Worm (Caenorhabditis elegans): ENCODE measurements around the gene xpd-1.

- TF ChIP-seq klf-2 (GFP tag; conservative IDR thresholded peaks at IDR 0.05) (no peak), cog-1 (tag; optimal IDR thresholded peaks at IDR 0.05) (no peak), T22C8.4 (GFP tag; IDR thresholded peaks at IDR 0.05) (no peak), ztf-29 (GFP tag; IDR thresholded peaks at IDR 0.05) (no peak), ztf-23 (GFP tag; IDR thresholded peaks at IDR 0.05) (no peak), med-1 (GFP tag; optimal IDR thresholded peaks at IDR 0.05; ENCODE audit: insufficient read depth) (no peak), tab-1 (GFP tag; IDR thresholded peaks at IDR 0.05) (no peak)
Observed at ce11 chrIII:251410-251809, 13.5 kb upstream of the xpd-1 start.

Data from whole organism, midembryonic.